Worm (Caenorhabditis elegans): Measurements from ENCODE around the gene grl-26.
A peak's percentile ranks its signal among the peaks of the same experiment; 100 is the strongest.

grl-26 gene

DNA sequence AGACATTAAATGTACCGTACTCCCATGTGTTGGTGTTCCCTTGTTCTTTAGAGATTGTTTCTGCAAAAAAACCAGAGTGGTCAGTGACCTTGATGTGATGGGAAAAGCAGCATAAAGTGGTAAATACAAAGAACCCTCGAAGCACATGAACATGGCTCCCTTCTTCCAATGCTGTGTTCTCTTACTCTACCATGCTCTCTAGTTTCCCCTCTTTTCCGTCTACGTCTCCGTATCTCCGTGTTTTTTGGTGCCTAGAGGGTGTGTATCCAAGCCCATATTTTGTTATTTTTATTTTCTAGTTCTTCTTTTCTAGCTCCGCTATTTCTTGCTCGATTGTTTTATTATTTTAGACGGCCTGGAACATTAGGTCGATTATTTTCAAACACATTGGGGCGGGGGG lies 16.0 kb downstream of the grl-26 start:
- TF ChIP-seq rnt-1 (tag; optimal IDR thresholded peaks at IDR 0.05) (peak; percentile 46), lsy-2 (tag; optimal IDR thresholded peaks at IDR 0.05) (peak in 1 of 2 experiments; percentile 23), efl-1 (optimal IDR thresholded peaks at IDR 0.05) (peak; percentile 15 to 38), efl-1 (GFP tag; optimal IDR thresholded peaks at IDR 0.05 in 1 of 2) (peak in 1 of 2 experiments; percentile 11), fos-1 (tag; optimal IDR thresholded peaks at IDR 0.05) (no peak), jun-1 (tag; optimal IDR thresholded peaks at IDR 0.05) (no peak), skn-1 (tag; optimal IDR thresholded peaks at IDR 0.05) (no peak), unc-86 (tag; optimal IDR thresholded peaks at IDR 0.05) (no peak), unc-130 (tag; optimal IDR thresholded peaks at IDR 0.05) (no peak), pqm-1 (tag; optimal IDR thresholded peaks at IDR 0.05) (no peak), nhr-47 (tag; optimal IDR thresholded peaks at IDR 0.05) (no peak), ceh-82 (tag; optimal IDR thresholded peaks at IDR 0.05) (peak in 1 of 3 experiments; percentile 37), lin-39 (tag; optimal IDR thresholded peaks at IDR 0.05) (no peak), lir-3 (tag; optimal IDR thresholded peaks at IDR 0.05; ENCODE audit: poor library complexity) (no peak), zag-1 (tag; optimal IDR thresholded peaks at IDR 0.05) (no peak), pax-3 (tag; optimal IDR thresholded peaks at IDR 0.05) (no peak), nhr-71 (tag; optimal IDR thresholded peaks at IDR 0.05) (peak; percentile 44), sptf-1 (tag; optimal IDR thresholded peaks at IDR 0.05) (no peak), ceh-90 (tag; optimal IDR thresholded peaks at IDR 0.05) (no peak), tbx-2 (tag; optimal IDR thresholded peaks at IDR 0.05) (no peak), hlh-4 (tag; optimal IDR thresholded peaks at IDR 0.05) (no peak), nhr-237 (tag; optimal IDR thresholded peaks at IDR 0.05) (no peak), snpc-4 (tag; optimal IDR thresholded peaks at IDR 0.05) (no peak), dpl-1 (GFP tag; optimal IDR thresholded peaks at IDR 0.05) (no peak), lin-15B (tag; optimal IDR thresholded peaks at IDR 0.05) (no peak), unc-30 (tag; optimal IDR thresholded peaks at IDR 0.05) (no peak), unc-98 (GFP tag; IDR thresholded peaks at IDR 0.05) (no peak), nhr-19 (GFP tag; conservative IDR thresholded peaks at IDR 0.05) (peak; percentile 37; the same call in 1 of the 2 replicates), elt-3 (tag; optimal IDR thresholded peaks at IDR 0.05) (no peak), lin-35 (GFP tag; optimal IDR thresholded peaks at IDR 0.05) (peak in 1 of 2 experiments; percentile 14), ceh-88 (GFP tag; IDR thresholded peaks at IDR 0.05) (no peak), nhr-85 (tag) (no peak), efl-3 (GFP tag; optimal IDR thresholded peaks at IDR 0.05) (no peak), ztf-11 (tag; optimal IDR thresholded peaks at IDR 0.05) (no peak), snu-23 (GFP tag; optimal IDR thresholded peaks at IDR 0.05) (peak; percentile 36), sox-4 (tag; optimal IDR thresholded peaks at IDR 0.05) (no peak), nhr-12 (tag; optimal IDR thresholded peaks at IDR 0.05) (no peak), vab-15 (tag; optimal IDR thresholded peaks at IDR 0.05) (no peak), lin-14 (GFP tag; optimal IDR thresholded peaks at IDR 0.05) (peak; percentile 72), Y116A8C.19 (tag; optimal IDR thresholded peaks at IDR 0.05; ENCODE audit: borderline replicate concordance) (no peak)

- TF ChIP-seq lin-14 (GFP tag; optimal IDR thresholded peaks at IDR 0.05) (no peak), pax-3 (tag; optimal IDR thresholded peaks at IDR 0.05) (no peak), lin-35 (GFP tag; optimal IDR thresholded peaks at IDR 0.05) (no peak), zag-1 (tag; optimal IDR thresholded peaks at IDR 0.05) (no peak), sox-4 (tag; optimal IDR thresholded peaks at IDR 0.05) (no peak), pqm-1 (tag; optimal IDR thresholded peaks at IDR 0.05) (no peak), nhr-71 (tag; optimal IDR thresholded peaks at IDR 0.05) (no peak), C34B4.2 (tag; optimal IDR thresholded peaks at IDR 0.05) (no peak), isw-1 (GFP tag; IDR thresholded peaks at IDR 0.05) (no peak), mdl-1 (tag; optimal IDR thresholded peaks at IDR 0.05) (no peak), fkh-8 (tag; optimal IDR thresholded peaks at IDR 0.05) (no peak), fkh-4 (tag; optimal IDR thresholded peaks at IDR 0.05; ENCODE audit: borderline replicate concordance) (no peak), ztf-11 (tag; optimal IDR thresholded peaks at IDR 0.05) (no peak), lsy-2 (tag; optimal IDR thresholded peaks at IDR 0.05) (no peak), aha-1 (tag; optimal IDR thresholded peaks at IDR 0.05) (no peak), dpl-1 (GFP tag; optimal IDR thresholded peaks at IDR 0.05) (no peak), dsc-1 (tag; optimal IDR thresholded peaks at IDR 0.05) (no peak), unc-86 (tag; optimal IDR thresholded peaks at IDR 0.05) (no peak), efl-3 (GFP tag; optimal IDR thresholded peaks at IDR 0.05) (no peak)
These were observed 17.5 kb downstream of the grl-26 start for ce11 chrIV:305101-305500.
